Fruit fly (Drosophila melanogaster) whole organism, embryonic: Measurements from ENCODE around the gene nerfin-2.
A peak's percentile ranks its signal among the peaks of the same experiment; 100 is the strongest.

Experiments used
- Ada2b ChIP-seq: fragments of 200-800 bp; sonication (Bioruptor generic); IDR thresholded peaks from 2 replicates; pipeline ENCODE4 v1.3.6; 2022; ENCODE audit warnings: missing biosample characterization, missing genetic modification characterization
- B-H1 ChIP-seq: fragments of 200-800 bp; sonication (Bioruptor generic); IDR thresholded peaks from 3 replicates; pipeline ENCODE4 v1.3.6; 2022; ENCODE audit warnings: missing biosample characterization, missing genetic modification characterization
- CG12299 ChIP-seq: fragments of 200-800 bp; sonication (Bioruptor generic); optimal IDR thresholded peaks from 2 replicates; lab custom pipeline; 2018; ENCODE audit warnings: missing biosample characterization, mild to moderate bottlenecking, missing genetic modification characterization
- CG13296 ChIP-seq: fragments of 200-800 bp; sonication (Bioruptor generic); optimal IDR thresholded peaks from 3 replicates; lab custom pipeline; 2018; ENCODE audit warnings: missing biosample characterization, mild to moderate bottlenecking, missing genetic modification characterization
- CG13894 ChIP-seq: fragments of 200-800 bp; sonication (Bioruptor generic); optimal IDR thresholded peaks from 3 replicates; lab custom pipeline; 2018; ENCODE audit warnings: missing biosample characterization, mild to moderate bottlenecking, missing genetic modification characterization, moderate library complexity
- CG14441 ChIP-seq: fragments of 200-800 bp; sonication (Bioruptor generic); IDR thresholded peaks from 2 replicates; pipeline ENCODE4 v1.3.6; 2022; ENCODE audit warnings: missing biosample characterization, missing genetic modification characterization
- CG14667 ChIP-seq: fragments of 200-800 bp; sonication (Bioruptor generic); IDR thresholded peaks from 2 replicates; pipeline ENCODE4 v1.3.6; 2022; ENCODE audit warnings: missing biosample characterization, missing genetic modification characterization
- CG17361 ChIP-seq: fragments of 200-800 bp; sonication (Bioruptor generic); IDR thresholded peaks from 3 replicates; pipeline ENCODE4 v1.3.6; 2022; ENCODE audit warnings: missing biosample characterization, missing genetic modification characterization
- CG17568 ChIP-seq: fragments of 200-800 bp; sonication (Bioruptor generic); optimal IDR thresholded peaks from 2 replicates; lab custom pipeline; 2018; ENCODE audit warnings: missing biosample characterization, mild to moderate bottlenecking, missing genetic modification characterization, moderate library complexity
- CG18262 ChIP-seq: fragments of 200-800 bp; optimal IDR thresholded peaks from 3 replicates; lab custom pipeline; 2019; ENCODE audit warnings: missing biosample characterization, mild to moderate bottlenecking, missing genetic modification characterization, moderate library complexity
- CG1832 ChIP-seq: fragments of 200-800 bp; sonication (Bioruptor generic); optimal IDR thresholded peaks from 2 replicates; lab custom pipeline; 2017; ENCODE audit warnings: missing biosample characterization, mild to moderate bottlenecking, missing genetic modification characterization, inconsistent platforms
- CG5180 ChIP-seq: fragments of 200-800 bp; sonication (Bioruptor generic); optimal IDR thresholded peaks from 3 replicates; lab custom pipeline; 2017; ENCODE audit warnings: missing biosample characterization, missing genetic modification characterization, mild to moderate bottlenecking, moderate library complexity, missing genetic modification reagents
- CG8281 ChIP-seq: fragments of 200-800 bp; sonication (Bioruptor generic); optimal IDR thresholded peaks from 2 replicates; lab custom pipeline; 2018; ENCODE audit warnings: missing biosample characterization, mild to moderate bottlenecking, missing genetic modification characterization, moderate library complexity
- CG8359 ChIP-seq: fragments of 200-800 bp; sonication (Bioruptor generic); optimal IDR thresholded peaks from 2 replicates; lab custom pipeline; 2017; ENCODE audit warnings: missing biosample characterization, mild to moderate bottlenecking, missing genetic modification characterization, borderline replicate concordance
- CG9437 ChIP-seq: fragments of 200-800 bp; sonication (Bioruptor generic); optimal IDR thresholded peaks from 2 replicates; lab custom pipeline; 2018; ENCODE audit warnings: missing biosample characterization, mild to moderate bottlenecking, missing genetic modification characterization
- Camta ChIP-seq: fragments of 200-800 bp; sonication (Bioruptor generic); optimal IDR thresholded peaks from 2 replicates; lab custom pipeline; 2016; ENCODE audit warnings: missing biosample characterization, missing genetic modification characterization
- Dek ChIP-seq: fragments of 200-800 bp; sonication (Bioruptor generic); optimal IDR thresholded peaks from 3 replicates; lab custom pipeline; 2019; ENCODE audit warnings: missing biosample characterization, mild to moderate bottlenecking, missing genetic modification characterization, moderate library complexity
- Dll ChIP-seq: fragments of 200-800 bp; sonication (Bioruptor generic); IDR thresholded peaks from 4 replicates; pipeline ENCODE4 v1.3.6; 2022; ENCODE audit warnings: missing biosample characterization, missing genetic modification characterization; ENCODE audit not compliant: partially characterized antibody
- Doc3 ChIP-seq: fragments of 200-800 bp; sonication (Bioruptor generic); IDR thresholded peaks from 3 replicates; pipeline ENCODE4 v1.3.6; 2022; ENCODE audit warnings: missing biosample characterization, missing genetic modification characterization; ENCODE audit not compliant: partially characterized antibody
- Hmr ChIP-seq: fragments of 200-800 bp; sonication (Bioruptor generic); optimal IDR thresholded peaks from 3 replicates; lab custom pipeline; 2017; ENCODE audit warnings: mild to moderate bottlenecking, missing biosample characterization, missing genetic modification reagents, missing genetic modification characterization
- Hmx ChIP-seq: fragments of 200-800 bp; sonication (Bioruptor generic); optimal IDR thresholded peaks from 2 replicates; lab custom pipeline; 2016; ENCODE audit warnings: missing biosample characterization, missing genetic modification characterization
- Hr78 ChIP-seq, 2 experiments: fragments of 200-800 bp in 1 of 2; fragments of >200 bp in 1 of 2; sonication (Bioruptor generic) in 1 of 2; optimal IDR thresholded peaks; 2 replicates each; lab custom pipeline; 2017 to 2019; ENCODE audit warnings: missing biosample characterization in 2 of 2, missing genetic modification characterization in 2 of 2, mild to moderate bottlenecking in 1 of 2, moderate library complexity in 1 of 2
- Mad ChIP-seq: fragments of 200-800 bp; sonication (Bioruptor generic); optimal IDR thresholded peaks from 2 replicates; lab custom pipeline; 2016; ENCODE audit warnings: missing biosample characterization, missing genetic modification characterization
- Mrtf ChIP-seq: fragments of 200-800 bp; sonication (Bioruptor generic); IDR thresholded peaks from 3 replicates; pipeline ENCODE4 v1.3.6; 2022; ENCODE audit warnings: missing biosample characterization, missing genetic modification characterization
- Pdp1 ChIP-seq, 2 experiments: fragments of 200-800 bp; sonication (Bioruptor generic); optimal IDR thresholded peaks; 3 replicates each; lab custom pipeline; 2016; ENCODE audit warnings: missing biosample characterization in 2 of 2, missing genetic modification characterization in 2 of 2, mild to moderate bottlenecking in 1 of 2, moderate library complexity in 1 of 2
- Six4 ChIP-seq: fragments of 200-800 bp; sonication (Bioruptor generic); optimal IDR thresholded peaks from 2 replicates; lab custom pipeline; 2016; ENCODE audit warnings: missing biosample characterization, missing genetic modification characterization
- bab2 ChIP-seq: fragments of 200-800 bp; sonication (Bioruptor generic); optimal IDR thresholded peaks from 2 replicates; lab custom pipeline; 2016; ENCODE audit warnings: missing biosample characterization, missing genetic modification characterization
- cato ChIP-seq: fragments of 200-800 bp; sonication (Bioruptor generic); optimal IDR thresholded peaks from 2 replicates; lab custom pipeline; 2016; ENCODE audit warnings: missing biosample characterization, missing genetic modification characterization, borderline replicate concordance
- caup ChIP-seq: fragments of 200-800 bp; sonication (Bioruptor generic); optimal IDR thresholded peaks from 3 replicates; lab custom pipeline; 2017; ENCODE audit warnings: missing biosample characterization, mild to moderate bottlenecking, missing genetic modification characterization, moderate library complexity; ENCODE audit not compliant: severe bottlenecking
- crc ChIP-seq: fragments of 200-800 bp; sonication (Bioruptor generic); optimal IDR thresholded peaks from 2 replicates; lab custom pipeline; 2016; ENCODE audit warnings: missing biosample characterization, missing genetic modification characterization
- danr ChIP-seq: fragments of 200-800 bp; sonication (Bioruptor generic); IDR thresholded peaks from 2 replicates; pipeline ENCODE4 v1.3.6; 2022; ENCODE audit warnings: missing biosample characterization, missing genetic modification characterization
- dimm ChIP-seq: fragments of 200-800 bp; sonication (Bioruptor generic); IDR thresholded peaks from 2 replicates; pipeline ENCODE4 v1.3.6; 2022; ENCODE audit warnings: missing biosample characterization, missing genetic modification characterization
- eve ChIP-seq, 2 experiments: fragments of >200 bp; optimal IDR thresholded peaks; 2 replicates each; lab custom pipeline; 2017; ENCODE audit warnings: missing biosample characterization in 2 of 2, missing genetic modification characterization in 2 of 2
- ftz-f1 ChIP-seq: fragments of 200-800 bp; sonication (Bioruptor generic); optimal IDR thresholded peaks from 2 replicates; lab custom pipeline; 2016; ENCODE audit warnings: missing biosample characterization, missing genetic modification characterization
- fu2 ChIP-seq: fragments of 200-800 bp; sonication (Bioruptor generic); optimal IDR thresholded peaks from 2 replicates; lab custom pipeline; 2016; ENCODE audit warnings: missing biosample characterization, missing genetic modification characterization
- hkb ChIP-seq, 2 experiments: fragments of 200-800 bp in 1 of 2; fragments of >200 bp in 1 of 2; sonication (Bioruptor generic) in 1 of 2; IDR thresholded peaks in 1 of 2; optimal IDR thresholded peaks in 1 of 2; 2 replicates each; pipeline versions ENCODE4 v1.3.6 to Lab custom; 2017 to 2022; ENCODE audit warnings: missing biosample characterization in 1 of 2, missing genetic modification characterization in 1 of 2
- lab ChIP-seq: fragments of 200-800 bp; sonication (Bioruptor generic); optimal IDR thresholded peaks from 3 replicates; lab custom pipeline; 2017; ENCODE audit warnings: missing biosample characterization, missing genetic modification characterization, mild to moderate bottlenecking, moderate library complexity, missing genetic modification reagents
- maf-S ChIP-seq: fragments of 200-800 bp; sonication (Bioruptor generic); optimal IDR thresholded peaks from 2 replicates; lab custom pipeline; 2016; ENCODE audit warnings: missing biosample characterization, missing genetic modification characterization
- mam ChIP-seq: fragments of 200-800 bp; sonication (Bioruptor generic); optimal IDR thresholded peaks from 3 replicates; lab custom pipeline; 2016; ENCODE audit warnings: missing biosample characterization, missing genetic modification characterization
- mld ChIP-seq: fragments of 200-800 bp; sonication (Bioruptor generic); IDR thresholded peaks from 3 replicates; pipeline ENCODE4 v1.3.6; 2022; ENCODE audit warnings: missing biosample characterization, missing genetic modification characterization; ENCODE audit not compliant: partially characterized antibody
- pita ChIP-seq: fragments of 200-800 bp; sonication (Bioruptor generic); optimal IDR thresholded peaks from 2 replicates; lab custom pipeline; 2017; ENCODE audit warnings: missing biosample characterization, mild to moderate bottlenecking, missing genetic modification characterization
- row ChIP-seq: fragments of 200-800 bp; sonication (Bioruptor generic); IDR thresholded peaks from 3 replicates; pipeline ENCODE4 v1.3.6; 2022; ENCODE audit warnings: missing biosample characterization, missing genetic modification characterization
- sd ChIP-seq: fragments of 200-800 bp; sonication (Bioruptor generic); optimal IDR thresholded peaks from 3 replicates; lab custom pipeline; 2018; ENCODE audit warnings: missing biosample characterization, mild to moderate bottlenecking, missing genetic modification characterization, moderate library complexity
- slbo ChIP-seq: fragments of 200-800 bp; sonication (Bioruptor generic); IDR thresholded peaks from 2 replicates; pipeline ENCODE4 v1.3.6; 2022; ENCODE audit warnings: missing biosample characterization, missing genetic modification characterization
- slou ChIP-seq: fragments of 200-800 bp; sonication (Bioruptor generic); optimal IDR thresholded peaks from 3 replicates; lab custom pipeline; 2016; ENCODE audit warnings: missing biosample characterization, missing genetic modification characterization
- ssp ChIP-seq: fragments of 200-800 bp; sonication (Bioruptor generic); IDR thresholded peaks from 2 replicates; pipeline ENCODE4 v1.3.6; 2022; ENCODE audit warnings: missing biosample characterization, missing genetic modification characterization
- twi ChIP-seq: fragments of 200-800 bp; optimal IDR thresholded peaks from 2 replicates; lab custom pipeline; 2019; ENCODE audit warnings: missing biosample characterization, mild to moderate bottlenecking, missing genetic modification characterization, moderate library complexity
- zfh2 ChIP-seq: fragments of 200-800 bp; sonication (Bioruptor generic); optimal IDR thresholded peaks from 2 replicates; lab custom pipeline; 2016; ENCODE audit warnings: missing biosample characterization, missing genetic modification characterization

Gene nerfin-2

dm6 chr3R:10079267-10079987 lies 8.5 kb downstream of the nerfin-2 start (continued):
- TF ChIP-seq dimm (GFP tag; lab: Robert Waterston, UW): no peak
- TF ChIP-seq danr (GFP tag; lab: Robert Waterston, UW): no peak
- TF ChIP-seq CG17568 (GFP tag; lab: Kevin White, UChicago): no peak
- no peak for TF ChIP-seq CG5180 (GFP tag; lab: Kevin White, UChicago)
- TF ChIP-seq CG18262: no peak
- no peak for TF ChIP-seq Dll
- TF ChIP-seq caup (GFP tag; lab: Kevin White, UChicago): no peak
- TF ChIP-seq CG9437 (GFP tag; lab: Kevin White, UChicago): no peak
- 0 out of 2 replicates have a peak, but pooled peaks have one; percentile 19 for TF ChIP-seq ssp (GFP tag; lab: Robert Waterston, UW)
- TF ChIP-seq eve (GFP tag; optimal IDR thresholded peaks at IDR 0.05; lab: Kevin White, UChicago): peak in 1 of 2 experiments; percentile 43
- TF ChIP-seq slbo: peak; percentile 58
- no peak for TF ChIP-seq CG13894 (tag; lab: Kevin White, UChicago)
- TF ChIP-seq Hr78 (GFP tag; optimal IDR thresholded peaks at IDR 0.05; lab: Kevin White, UChicago): no peak
- TF ChIP-seq pita: no peak
- TF ChIP-seq CG8281 (tag; lab: Kevin White, UChicago): no peak
- no peak for TF ChIP-seq Hmx
- TF ChIP-seq CG17361 (GFP tag; lab: Robert Waterston, UW): 0 out of 3 replicates have a peak, but pooled peaks have one; percentile 45
- no peak for TF ChIP-seq sd
- no peak for TF ChIP-seq Mad
- no peak for TF ChIP-seq hkb (optimal IDR thresholded peaks at IDR 0.05; lab: Kevin White, UChicago)
- peak; percentile 65 for TF ChIP-seq hkb (GFP tag; IDR thresholded peaks at IDR 0.05; lab: Robert Waterston, UW)
- 0 out of 2 replicates have a peak, but pooled peaks have one; percentile 8 for TF ChIP-seq CG14441 (GFP tag; lab: Robert Waterston, UW)
- TF ChIP-seq ftz-f1 (GFP tag; lab: Kevin White, UChicago): peak; percentile 52
- TF ChIP-seq Camta: peak; percentile 33
- peak; percentile 17 to 22 for TF ChIP-seq Pdp1 (GFP tag; optimal IDR thresholded peaks at IDR 0.05; lab: Kevin White, UChicago)
- TF ChIP-seq maf-S (GFP tag; lab: Kevin White, UChicago): no peak
- TF ChIP-seq Dek (tag; lab: Kevin White, UChicago): no peak
- no peak for TF ChIP-seq CG12299 (tag; lab: Kevin White, UChicago)
- TF ChIP-seq CG1832 (GFP tag; lab: Kevin White, UChicago): peak; percentile 58
- no peak for TF ChIP-seq fu2
- peak; percentile 41 for TF ChIP-seq mam
- no peak for TF ChIP-seq CG8359 (GFP tag; lab: Kevin White, UChicago)
- TF ChIP-seq zfh2: no peak
- no peak for TF ChIP-seq twi (tag; lab: Kevin White, UChicago)
- no peak for TF ChIP-seq Hmr (GFP tag; lab: Kevin White, UChicago)
- no peak for TF ChIP-seq mld (GFP tag; lab: Robert Waterston, UW)
- TF ChIP-seq Ada2b: peak; percentile 34; the same call in 1 of the 2 replicates
- TF ChIP-seq lab (GFP tag; lab: Kevin White, UChicago): peak; percentile 33
- 0 out of 3 replicates have a peak, but pooled peaks have one; percentile 12 for TF ChIP-seq B-H1
- TF ChIP-seq slou (GFP tag; lab: Kevin White, UChicago): no peak
- peak; percentile 22 for TF ChIP-seq cato (GFP tag; lab: Kevin White, UChicago)
- TF ChIP-seq row (GFP tag; lab: Robert Waterston, UW): peak; percentile 49
- TF ChIP-seq CG14667: no peak
- TF ChIP-seq crc (GFP tag; lab: Kevin White, UChicago): no peak
- TF ChIP-seq bab2 (GFP tag; lab: Kevin White, UChicago): peak; percentile 11
- TF ChIP-seq Mrtf (GFP tag; lab: Robert Waterston, UW): 0 out of 3 replicates have a peak, but pooled peaks have one; percentile 29
- TF ChIP-seq CG13296: no peak
- no peak for TF ChIP-seq Six4 (GFP tag; lab: Kevin White, UChicago)
- no peak for TF ChIP-seq Doc3 (GFP tag; lab: Robert Waterston, UW)
